Worm (Caenorhabditis elegans) whole organism, L4/young adult: ENCODE results near the gene nfyc-1.

Source experiments
- W03F9.2 ChIP-seq: fragments of 150-350 bp; optimal IDR thresholded peaks from 2 replicates; lab custom pipeline; 2014; ENCODE audit warnings: missing biosample characterization, missing genetic modification characterization
- dao-5 ChIP-seq: sonication (generic microtip); optimal IDR thresholded peaks from 2 replicates; lab custom pipeline; 2016; ENCODE audit warnings: missing genotype, missing genetic modification characterization, moderate library complexity, missing compliant biosample characterization
- him-1 ChIP-seq: sonication (generic microtip); optimal IDR thresholded peaks from 2 replicates; lab custom pipeline; 2016; ENCODE audit warnings: missing genotype, missing genetic modification reagents, missing genetic modification characterization, missing compliant biosample characterization

DNA sequence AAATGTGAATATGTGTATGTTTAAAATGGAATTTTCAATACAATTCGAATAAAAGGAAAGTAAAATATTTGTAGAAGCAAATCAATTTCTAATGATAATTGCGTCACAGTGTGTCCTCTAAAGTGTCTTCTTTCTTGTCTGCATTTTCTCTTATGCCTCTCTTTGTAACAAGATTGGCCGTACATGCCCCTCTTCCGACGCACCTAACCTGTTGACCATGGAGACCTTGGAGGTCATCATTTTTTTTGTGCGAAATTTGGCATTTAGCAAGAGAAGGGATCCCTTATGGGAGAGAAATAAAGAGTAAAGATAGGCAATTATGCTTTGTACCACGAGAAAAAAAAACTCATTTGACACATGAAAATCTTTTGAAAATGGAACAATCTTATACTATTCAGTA is 15.4 kb upstream of the nfyc-1 start, which contains the start of gene F23F1.4:
- TF ChIP-seq him-1 (tag; lab: Kevin White, UChicago) (no peak), W03F9.2 (tag; lab: Kevin White, UChicago) (no peak), dao-5 (no peak)
